Worm (Caenorhabditis elegans): ENCODE data around the gene Y5H2B.3.

Gene Y5H2B.3

ce11 chrV:2149432-2149831, 38.7 kb upstream of the Y5H2B.3 start, which contains the start of gene C45H4.21:
Gene C45H4.21, minus strand, starts transcription at chrV:2149532.
- TF ChIP-seq ztf-28 (GFP tag; IDR thresholded peaks at IDR 0.05) (no peak), F55B11.4 (tag; optimal IDR thresholded peaks at IDR 0.05; ENCODE audit: borderline replicate concordance, insufficient read depth) (no peak), zfh-2 (GFP tag; conservative IDR thresholded peaks at IDR 0.05) (no peak), K12H6.12 (tag; optimal IDR thresholded peaks at IDR 0.05) (no peak), nfya-2 (GFP tag; IDR thresholded peaks at IDR 0.05) (no peak), let-526 (GFP tag; IDR thresholded peaks at IDR 0.05) (no peak), F23B12.7 (tag; optimal IDR thresholded peaks at IDR 0.05; ENCODE audit: insufficient read depth) (no peak), egrh-3 (GFP tag; IDR thresholded peaks at IDR 0.05) (no peak), aptf-3 (GFP tag; IDR thresholded peaks at IDR 0.05) (no peak), chd-7 (tag; optimal IDR thresholded peaks at IDR 0.05) (no peak), snpc-3.4 (tag; optimal IDR thresholded peaks at IDR 0.05) (no peak), cebp-1 (GFP tag; IDR thresholded peaks at IDR 0.05) (no peak), cebp-1 (tag; optimal IDR thresholded peaks at IDR 0.05) (no peak), zim-3 (tag; optimal IDR thresholded peaks at IDR 0.05) (no peak), D2030.7 (GFP tag; IDR thresholded peaks at IDR 0.05) (no peak), F22D6.2 (tag; optimal IDR thresholded peaks at IDR 0.05) (no peak), ceh-58 (GFP tag; IDR thresholded peaks at IDR 0.05) (no peak), lsl-1 (GFP tag; optimal IDR thresholded peaks at IDR 0.05) (no peak)

ce11 chrV:2150876-2151275, 37.2 kb upstream of the Y5H2B.3 start, which contains the start of gene C45H4.13:
Gene C45H4.13, minus strand, starts transcription at chrV:2150976.
- TF ChIP-seq aptf-3 (GFP tag; IDR thresholded peaks at IDR 0.05) (no peak), lin-26 (GFP tag; IDR thresholded peaks at IDR 0.05) (no peak), Y67H2A.10 (GFP tag; conservative IDR thresholded peaks at IDR 0.05) (no peak), gei-17 (GFP tag; optimal IDR thresholded peaks at IDR 0.05) (no peak), tlf-1 (GFP tag; optimal IDR thresholded peaks at IDR 0.05) (no peak)

ce11 chrV:2151458-2151857, 36.6 kb upstream of the Y5H2B.3 start, which contains the start of gene srbc-24:
Gene srbc-24, plus strand, starts transcription at chrV:2151758.
- TF ChIP-seq B0019.2 (GFP tag; conservative IDR thresholded peaks at IDR 0.05) = no peak
- no peak for TF ChIP-seq Y56A3A.18 (GFP tag; IDR thresholded peaks at IDR 0.05)
- TF ChIP-seq Y95B8A.8 (GFP tag; IDR thresholded peaks at IDR 0.05) = no peak
- no peak for TF ChIP-seq somi-1 (GFP tag; optimal IDR thresholded peaks at IDR 0.05)
- no peak for TF ChIP-seq snpc-1.1 (tag; optimal IDR thresholded peaks at IDR 0.05; ENCODE audit: insufficient read depth)
- no peak for TF ChIP-seq mxl-1 (tag; optimal IDR thresholded peaks at IDR 0.05)
- TF ChIP-seq nhr-179 (tag; optimal IDR thresholded peaks at IDR 0.05) = no peak
- TF ChIP-seq ztf-6 (GFP tag; IDR thresholded peaks at IDR 0.05) = no peak
- no peak for TF ChIP-seq lsl-1 (GFP tag; optimal IDR thresholded peaks at IDR 0.05)
- no peak for TF ChIP-seq lin-26 (GFP tag; IDR thresholded peaks at IDR 0.05)
- no peak for TF ChIP-seq pbrm-1 (GFP tag; IDR thresholded peaks at IDR 0.05)
- TF ChIP-seq attf-5 (GFP tag; optimal IDR thresholded peaks at IDR 0.05) = no peak
- no peak for TF ChIP-seq bed-1 (GFP tag; IDR thresholded peaks at IDR 0.05)
- no peak for TF ChIP-seq F37B4.10 (GFP tag; IDR thresholded peaks at IDR 0.05)
- TF ChIP-seq hlh-12 (tag; optimal IDR thresholded peaks at IDR 0.05) = no peak
- TF ChIP-seq F49E8.2 (tag; optimal IDR thresholded peaks at IDR 0.05; ENCODE audit: insufficient read depth) = no peak
- no peak for TF ChIP-seq die-1 (tag; optimal IDR thresholded peaks at IDR 0.05)
- TF ChIP-seq lir-1 (GFP tag; conservative IDR thresholded peaks at IDR 0.05) = no peak

Data from whole organism, young adult.